Worm (Caenorhabditis elegans): ENCODE data around the gene plr-1.

plr-1 gene

DNA sequence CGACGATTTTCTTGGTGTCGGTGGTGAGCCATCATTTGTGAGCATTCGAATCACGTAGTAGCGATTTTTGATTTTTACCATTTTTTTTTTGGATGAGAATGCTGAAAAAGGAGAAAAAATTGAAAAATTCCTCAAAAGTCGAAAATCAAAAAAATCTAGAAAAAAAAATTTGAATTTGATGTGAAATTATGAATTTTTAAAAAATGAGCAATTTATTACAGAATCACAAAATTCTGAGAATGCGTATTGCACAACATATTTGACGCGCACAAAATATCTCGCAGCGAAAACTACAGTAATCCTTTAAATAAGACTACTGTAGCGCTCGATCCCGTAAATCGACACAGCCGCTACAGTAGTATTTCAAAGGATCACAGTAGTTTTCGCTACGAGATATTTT, 30.6 kb downstream of the plr-1 start, which contains the start of gene popl-5:
Gene popl-5 (minus strand): TSS at position 101 of the 400 bp plus-strand sequence.
- no peak for TF ChIP-seq scrt-1 (GFP tag; IDR thresholded peaks at IDR 0.05)
- no peak for TF ChIP-seq pes-1 (GFP tag; IDR thresholded peaks at IDR 0.05)
- no peak for TF ChIP-seq ceh-36 (tag; optimal IDR thresholded peaks at IDR 0.05)
- TF ChIP-seq hmbx-1 (tag; optimal IDR thresholded peaks at IDR 0.05): no peak
- TF ChIP-seq hmg-4 (GFP tag; optimal IDR thresholded peaks at IDR 0.05): no peak
- no peak for TF ChIP-seq aly-1 (tag; optimal IDR thresholded peaks at IDR 0.05)
- no peak for TF ChIP-seq ceh-13 (GFP tag; optimal IDR thresholded peaks at IDR 0.05)
- no peak for TF ChIP-seq ama-1 (optimal IDR thresholded peaks at IDR 0.05)

- no peak for TF ChIP-seq aly-1 (tag; optimal IDR thresholded peaks at IDR 0.05)
Measured at ce11 chrIII:11488662-11489349, 32.1 kb downstream of the plr-1 start.

DNA sequence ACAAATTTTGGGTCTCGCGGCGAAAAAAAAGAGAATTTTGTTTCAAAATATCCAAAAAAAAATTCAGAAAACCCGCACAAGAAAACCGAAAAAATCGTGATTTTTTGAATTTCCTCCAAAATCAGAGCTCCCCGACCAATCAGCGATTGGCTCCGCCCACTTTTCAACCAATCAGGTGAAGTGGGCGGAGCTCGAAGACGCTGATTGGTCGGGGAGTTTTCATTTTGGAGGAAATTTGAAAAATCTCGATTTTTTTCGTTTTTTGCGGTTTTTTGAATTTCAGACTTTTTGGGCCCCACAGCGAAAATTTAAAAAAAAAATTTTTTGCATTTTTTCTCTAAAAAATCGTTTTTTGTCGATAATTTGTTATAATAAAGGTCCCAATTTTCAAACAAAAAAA, 32.9 kb downstream of the plr-1 start:
- no peak for TF ChIP-seq flt-1 (GFP tag; IDR thresholded peaks at IDR 0.05)
- no peak for TF ChIP-seq ceh-13 (GFP tag; optimal IDR thresholded peaks at IDR 0.05)
- no peak for TF ChIP-seq hnd-1 (tag; optimal IDR thresholded peaks at IDR 0.05)
- no peak for TF ChIP-seq sea-1 (GFP tag; conservative IDR thresholded peaks at IDR 0.05)
- no peak for TF ChIP-seq pes-1 (GFP tag; IDR thresholded peaks at IDR 0.05)
- no peak for TF ChIP-seq ceh-36 (tag; optimal IDR thresholded peaks at IDR 0.05)
- TF ChIP-seq ama-1 (optimal IDR thresholded peaks at IDR 0.05): no peak
- no peak for TF ChIP-seq hmbx-1 (tag; optimal IDR thresholded peaks at IDR 0.05)
- TF ChIP-seq ets-7 (tag; optimal IDR thresholded peaks at IDR 0.05): no peak
- no peak for TF ChIP-seq hmg-4 (GFP tag; optimal IDR thresholded peaks at IDR 0.05)
- no peak for TF ChIP-seq F13C5.2 (tag; optimal IDR thresholded peaks at IDR 0.05)
- TF ChIP-seq tbx-37 (GFP tag; conservative IDR thresholded peaks at IDR 0.05): no peak
- TF ChIP-seq aly-1 (tag; optimal IDR thresholded peaks at IDR 0.05): no peak
- no peak for TF ChIP-seq tbx-11 (GFP tag; IDR thresholded peaks at IDR 0.05)
- TF ChIP-seq scrt-1 (GFP tag; IDR thresholded peaks at IDR 0.05): no peak
- TF ChIP-seq B0310.2 (tag; optimal IDR thresholded peaks at IDR 0.05): no peak

DNA sequence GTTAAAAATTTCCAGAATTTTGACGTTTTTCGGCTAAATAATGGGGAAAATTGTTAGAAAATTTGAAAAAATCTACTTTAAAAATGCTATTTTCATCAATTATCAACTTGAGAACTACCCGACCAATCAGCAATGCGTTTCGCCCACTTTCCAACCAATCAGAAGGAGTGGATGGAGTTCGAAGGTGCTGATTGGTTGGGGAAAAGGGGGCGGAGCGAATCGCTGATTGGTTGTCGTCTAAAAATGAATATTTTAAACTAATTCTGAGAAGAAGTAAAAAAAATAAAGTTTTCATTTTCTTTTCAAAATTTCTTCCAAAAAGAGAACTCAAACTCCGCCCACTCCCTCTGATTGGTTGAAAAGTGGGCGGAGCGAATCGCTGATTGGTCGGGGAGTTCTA, 33.5 kb downstream of the plr-1 start:
- TF ChIP-seq ama-1 (optimal IDR thresholded peaks at IDR 0.05) (no peak), pes-1 (GFP tag; IDR thresholded peaks at IDR 0.05) (no peak), scrt-1 (GFP tag; IDR thresholded peaks at IDR 0.05) (no peak), sea-1 (GFP tag; conservative IDR thresholded peaks at IDR 0.05) (no peak), hmbx-1 (tag; optimal IDR thresholded peaks at IDR 0.05) (no peak), B0310.2 (tag; optimal IDR thresholded peaks at IDR 0.05) (no peak), hmg-4 (GFP tag; optimal IDR thresholded peaks at IDR 0.05) (no peak), aly-1 (tag; optimal IDR thresholded peaks at IDR 0.05) (no peak)

DNA sequence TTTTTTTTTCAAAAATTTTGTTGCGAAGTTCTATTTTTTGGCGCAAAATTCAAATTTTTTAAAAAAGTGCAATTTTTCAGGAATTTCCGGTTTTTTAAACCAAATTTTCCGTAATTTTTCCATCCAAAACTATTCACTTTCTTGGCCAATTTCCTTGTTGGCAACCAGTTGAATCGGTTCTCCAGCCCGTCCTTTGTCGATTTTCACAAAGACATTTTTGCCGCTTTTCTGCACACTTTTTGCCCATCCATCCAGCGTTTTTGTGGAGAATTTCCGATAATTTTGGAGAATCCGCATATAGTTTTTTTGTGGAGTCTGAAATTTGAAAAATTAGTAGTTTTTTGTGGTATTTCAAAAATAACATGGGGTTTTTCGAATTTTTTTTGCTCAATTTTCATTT, 35.8 kb downstream of the plr-1 start:
- TF ChIP-seq scrt-1 (GFP tag; IDR thresholded peaks at IDR 0.05) (no peak), ets-7 (tag; optimal IDR thresholded peaks at IDR 0.05) (no peak), sea-1 (GFP tag; conservative IDR thresholded peaks at IDR 0.05) (no peak), flt-1 (GFP tag; IDR thresholded peaks at IDR 0.05) (no peak), ceh-13 (GFP tag; optimal IDR thresholded peaks at IDR 0.05) (no peak), tra-4 (tag; optimal IDR thresholded peaks at IDR 0.05) (no peak), tbx-11 (GFP tag; IDR thresholded peaks at IDR 0.05) (no peak), tbx-37 (GFP tag; conservative IDR thresholded peaks at IDR 0.05) (no peak), pes-1 (GFP tag; IDR thresholded peaks at IDR 0.05) (no peak), F13C5.2 (tag; optimal IDR thresholded peaks at IDR 0.05) (no peak), ama-1 (optimal IDR thresholded peaks at IDR 0.05) (no peak), hnd-1 (tag; optimal IDR thresholded peaks at IDR 0.05) (no peak), ceh-36 (tag; optimal IDR thresholded peaks at IDR 0.05) (no peak), aly-1 (tag; optimal IDR thresholded peaks at IDR 0.05) (no peak), hmbx-1 (tag; optimal IDR thresholded peaks at IDR 0.05) (no peak), hmg-4 (GFP tag; optimal IDR thresholded peaks at IDR 0.05) (no peak)

- TF ChIP-seq hmbx-1 (tag; optimal IDR thresholded peaks at IDR 0.05) (no peak), tbx-11 (GFP tag; IDR thresholded peaks at IDR 0.05) (no peak), ceh-13 (GFP tag; optimal IDR thresholded peaks at IDR 0.05) (no peak), tbx-37 (GFP tag; conservative IDR thresholded peaks at IDR 0.05) (no peak), ets-7 (tag; optimal IDR thresholded peaks at IDR 0.05) (no peak), scrt-1 (GFP tag; IDR thresholded peaks at IDR 0.05) (no peak), F13C5.2 (tag; optimal IDR thresholded peaks at IDR 0.05) (no peak), aly-1 (tag; optimal IDR thresholded peaks at IDR 0.05) (no peak), ama-1 (optimal IDR thresholded peaks at IDR 0.05) (no peak), pes-1 (GFP tag; IDR thresholded peaks at IDR 0.05) (no peak), ceh-36 (tag; optimal IDR thresholded peaks at IDR 0.05) (no peak), sea-1 (GFP tag; conservative IDR thresholded peaks at IDR 0.05) (no peak), hnd-1 (tag; optimal IDR thresholded peaks at IDR 0.05) (no peak), hmg-4 (GFP tag; optimal IDR thresholded peaks at IDR 0.05) (no peak), tra-4 (tag; optimal IDR thresholded peaks at IDR 0.05) (no peak), flt-1 (GFP tag; IDR thresholded peaks at IDR 0.05) (no peak), B0310.2 (tag; optimal IDR thresholded peaks at IDR 0.05) (no peak)
Measured at ce11 chrIII:11496496-11496895, 39.8 kb downstream of the plr-1 start, which contains the start of gene Y66D12A.24. TSS of gene Y66D12A.24 (plus strand) at chrIII:11496865.

ce11 chrIII:11500647-11501046, 44.0 kb downstream of the plr-1 start, which contains the start of gene nars-2:
TSS of gene nars-2 (minus strand) at chrIII:11500747.
- no peak for TF ChIP-seq pes-1 (GFP tag; IDR thresholded peaks at IDR 0.05)
- TF ChIP-seq sea-1 (GFP tag; conservative IDR thresholded peaks at IDR 0.05): no peak
- TF ChIP-seq scrt-1 (GFP tag; IDR thresholded peaks at IDR 0.05): no peak
- no peak for TF ChIP-seq tbx-37 (GFP tag; conservative IDR thresholded peaks at IDR 0.05)
- TF ChIP-seq tbx-11 (GFP tag; IDR thresholded peaks at IDR 0.05): no peak
- no peak for TF ChIP-seq hmbx-1 (tag; optimal IDR thresholded peaks at IDR 0.05)
- no peak for TF ChIP-seq ama-1 (optimal IDR thresholded peaks at IDR 0.05)
- no peak for TF ChIP-seq flt-1 (GFP tag; IDR thresholded peaks at IDR 0.05)
- no peak for TF ChIP-seq hnd-1 (tag; optimal IDR thresholded peaks at IDR 0.05)
- no peak for TF ChIP-seq hmg-4 (GFP tag; optimal IDR thresholded peaks at IDR 0.05)
- no peak for TF ChIP-seq B0310.2 (tag; optimal IDR thresholded peaks at IDR 0.05)
- TF ChIP-seq F13C5.2 (tag; optimal IDR thresholded peaks at IDR 0.05): no peak
- TF ChIP-seq ceh-36 (tag; optimal IDR thresholded peaks at IDR 0.05): no peak
- TF ChIP-seq ceh-13 (GFP tag; optimal IDR thresholded peaks at IDR 0.05): no peak
- no peak for TF ChIP-seq ets-7 (tag; optimal IDR thresholded peaks at IDR 0.05)
- no peak for TF ChIP-seq aly-1 (tag; optimal IDR thresholded peaks at IDR 0.05)
- TF ChIP-seq tra-4 (tag; optimal IDR thresholded peaks at IDR 0.05): no peak

Data from whole organism, early embryonic.